Worm (Caenorhabditis elegans) whole organism, L1 larva: ENCODE measurements around the gene try-4.

Experiments
- C16A3.4 ChIP-seq: fragments of 150-350 bp; optimal IDR thresholded peaks from 2 replicates; lab custom pipeline; 2014; ENCODE audit warnings: missing biosample characterization, missing genetic modification characterization
- C34B4.2 ChIP-seq: sonication (generic microtip); optimal IDR thresholded peaks from 2 replicates; lab custom pipeline; 2017; ENCODE audit warnings: mild to moderate bottlenecking, missing genetic modification characterization, missing compliant biosample characterization
- F16B12.6 ChIP-seq: fragments of 150-350 bp; optimal IDR thresholded peaks from 2 replicates; lab custom pipeline; 2014; ENCODE audit warnings: missing biosample characterization, missing genetic modification characterization
- Y116A8C.19 ChIP-seq: sonication (generic microtip); optimal IDR thresholded peaks from 2 replicates; lab custom pipeline; 2016; ENCODE audit warnings: missing compliant biosample characterization, missing genetic modification characterization, borderline replicate concordance
- aha-1 ChIP-seq: fragments of 150-350 bp; optimal IDR thresholded peaks from 2 replicates; lab custom pipeline; 2014; ENCODE audit warnings: missing biosample characterization, missing genetic modification characterization
- aly-2 ChIP-seq: fragments of 150-350 bp; optimal IDR thresholded peaks from 2 replicates; lab custom pipeline; 2014; ENCODE audit warnings: missing biosample characterization, missing genetic modification characterization
- ama-1 ChIP-seq: fragments of 150-350 bp; optimal IDR thresholded peaks from 2 replicates; lab custom pipeline; 2014
- blmp-1 ChIP-seq: fragments of 150-350 bp; optimal IDR thresholded peaks from 2 replicates; lab custom pipeline; 2014; ENCODE audit warnings: missing biosample characterization, missing genetic modification characterization
- ceh-63 ChIP-seq: fragments of 200-800 bp; sonication (Bioruptor generic); optimal IDR thresholded peaks from 2 replicates; lab custom pipeline; 2018; ENCODE audit warnings: mild to moderate bottlenecking, missing genetic modification characterization, missing compliant biosample characterization
- ceh-8 ChIP-seq: fragments of 200-800 bp; sonication (Bioruptor generic); optimal IDR thresholded peaks from 2 replicates; lab custom pipeline; 2018; ENCODE audit warnings: mild to moderate bottlenecking, missing genetic modification characterization, moderate library complexity, missing compliant biosample characterization
- ceh-82 ChIP-seq, 3 experiments: fragments of 150-350 bp in 1 of 3; sonication (generic microtip) in 2 of 3; optimal IDR thresholded peaks; 2 replicates each; lab custom pipeline; 2014 to 2017; ENCODE audit warnings: missing biosample characterization in 3 of 3, missing genetic modification characterization in 3 of 3
- ceh-90 ChIP-seq: sonication (generic microtip); optimal IDR thresholded peaks from 2 replicates; lab custom pipeline; 2016; ENCODE audit warnings: missing genetic modification characterization, missing compliant biosample characterization
- dpl-1 ChIP-seq, 3 experiments: fragments of 150-350 bp in 2 of 3; sonication (generic microtip) in 1 of 3; optimal IDR thresholded peaks; 2 replicates each; lab custom pipeline; 2014 to 2017; ENCODE audit warnings: missing biosample characterization in 3 of 3, missing genetic modification characterization in 3 of 3, missing genetic modification reagents in 3 of 3
- dsc-1 ChIP-seq: sonication (generic microtip); optimal IDR thresholded peaks from 2 replicates; lab custom pipeline; 2016; ENCODE audit warnings: mild to moderate bottlenecking, missing genetic modification characterization, missing compliant biosample characterization
- elt-2 ChIP-seq: sonication (generic microtip); optimal IDR thresholded peaks from 2 replicates; lab custom pipeline; 2016; ENCODE audit warnings: missing genetic modification characterization, mild to moderate bottlenecking, inconsistent platforms, missing compliant biosample characterization, missing genetic modification reagents
- ets-5 ChIP-seq: fragments of 200-800 bp; sonication (Bioruptor generic); IDR thresholded peaks from 2 replicates; pipeline ENCODE4 v1.3.6; 2022; ENCODE audit warnings: missing genetic modification characterization, missing compliant biosample characterization
- fkh-10 ChIP-seq: sonication (generic microtip); optimal IDR thresholded peaks from 2 replicates; lab custom pipeline; 2017; ENCODE audit warnings: missing biosample characterization, missing genetic modification reagents, missing genetic modification characterization
- fkh-8 ChIP-seq: sonication (generic microtip); optimal IDR thresholded peaks from 2 replicates; lab custom pipeline; 2016; ENCODE audit warnings: mild to moderate bottlenecking, missing genetic modification characterization, missing compliant biosample characterization
- fos-1 ChIP-seq: fragments of 150-350 bp; optimal IDR thresholded peaks from 2 replicates; lab custom pipeline; 2014; ENCODE audit warnings: missing biosample characterization, missing genetic modification characterization
- grh-1 ChIP-seq: fragments of 200-800 bp; sonication (Bioruptor generic); IDR thresholded peaks from 2 replicates; pipeline ENCODE4 v1.3.6; 2022; ENCODE audit warnings: missing genetic modification reagents, missing genetic modification characterization, missing compliant biosample characterization
- isw-1 ChIP-seq: fragments of 200-800 bp; sonication (Bioruptor generic); IDR thresholded peaks from 2 replicates; pipeline ENCODE4 v1.3.6; 2022; ENCODE audit warnings: missing genetic modification characterization, missing compliant biosample characterization
- jun-1 ChIP-seq: fragments of 150-350 bp; optimal IDR thresholded peaks from 2 replicates; lab custom pipeline; 2014; ENCODE audit warnings: missing biosample characterization, missing genetic modification reagents, missing genetic modification characterization
- lin-13 ChIP-seq: fragments of 150-350 bp; optimal IDR thresholded peaks from 2 replicates; lab custom pipeline; 2014; ENCODE audit warnings: missing biosample characterization, missing genetic modification reagents, missing genetic modification characterization
- lin-14 ChIP-seq: fragments of 200-800 bp; sonication (Bioruptor generic); optimal IDR thresholded peaks from 2 replicates; lab custom pipeline; 2018; ENCODE audit warnings: mild to moderate bottlenecking, missing genetic modification characterization, moderate library complexity, missing compliant biosample characterization
- lir-3 ChIP-seq: sonication (generic microtip); optimal IDR thresholded peaks from 2 replicates; lab custom pipeline; 2016; ENCODE audit warnings: mild to moderate bottlenecking, missing genetic modification characterization, moderate library complexity, missing compliant biosample characterization; ENCODE audit not compliant: poor library complexity
- mef-2 ChIP-seq: fragments of 150-350 bp; optimal IDR thresholded peaks from 2 replicates; lab custom pipeline; 2014; ENCODE audit warnings: missing biosample characterization, missing genetic modification characterization
- mep-1 ChIP-seq: fragments of 150-350 bp; optimal IDR thresholded peaks from 2 replicates; lab custom pipeline; 2014; ENCODE audit warnings: missing biosample characterization, missing genetic modification characterization
- nhr-19 ChIP-seq: fragments of 200-800 bp; sonication (Bioruptor generic); conservative IDR thresholded peaks from 2 replicates; pipeline ENCODE4 v1.3.6; 2022; ENCODE audit warnings: missing genetic modification characterization, missing compliant biosample characterization
- nhr-20 ChIP-seq: sonication (generic microtip); optimal IDR thresholded peaks from 2 replicates; lab custom pipeline; 2016; ENCODE audit warnings: mild to moderate bottlenecking, missing genetic modification characterization, missing compliant biosample characterization
- nhr-237 ChIP-seq: fragments of 150-350 bp; optimal IDR thresholded peaks from 2 replicates; lab custom pipeline; 2014; ENCODE audit warnings: missing biosample characterization, missing genetic modification characterization
- nhr-28 ChIP-seq: fragments of 150-350 bp; optimal IDR thresholded peaks from 2 replicates; lab custom pipeline; 2014; ENCODE audit warnings: missing biosample characterization, missing genetic modification characterization
- nhr-47 ChIP-seq: sonication (generic microtip); optimal IDR thresholded peaks from 2 replicates; lab custom pipeline; 2016; ENCODE audit warnings: mild to moderate bottlenecking, missing genetic modification characterization, moderate library complexity, missing compliant biosample characterization
- nhr-71 ChIP-seq: sonication (generic microtip); optimal IDR thresholded peaks from 2 replicates; lab custom pipeline; 2016; ENCODE audit warnings: mild to moderate bottlenecking, missing genetic modification characterization, moderate library complexity, missing compliant biosample characterization
- nhr-76 ChIP-seq: sonication (generic microtip); optimal IDR thresholded peaks from 2 replicates; lab custom pipeline; 2017; ENCODE audit warnings: missing biosample characterization, missing genetic modification characterization
- nhr-85 ChIP-seq: sonication (generic microtip); peaks from one replicate; lab custom pipeline; 2016; ENCODE audit warnings: missing genetic modification characterization, inconsistent platforms, missing compliant biosample characterization
- nhr-90 ChIP-seq: sonication (generic microtip); optimal IDR thresholded peaks from 2 replicates; lab custom pipeline; 2016; ENCODE audit warnings: mild to moderate bottlenecking, missing genetic modification characterization, missing compliant biosample characterization; ENCODE audit not compliant: poor library complexity
- pag-3 ChIP-seq: sonication (generic microtip); optimal IDR thresholded peaks from 2 replicates; lab custom pipeline; 2017; ENCODE audit warnings: missing genetic modification characterization, mild to moderate bottlenecking, missing compliant biosample characterization, antibody characterized with exemption, borderline replicate concordance; ENCODE audit not compliant: insufficient read depth
- pax-3 ChIP-seq: fragments of 200-800 bp; sonication (Bioruptor generic); optimal IDR thresholded peaks from 2 replicates; lab custom pipeline; 2018; ENCODE audit warnings: mild to moderate bottlenecking, missing genetic modification characterization, moderate library complexity, missing compliant biosample characterization
- rnt-1 ChIP-seq: sonication (generic microtip); optimal IDR thresholded peaks from 2 replicates; lab custom pipeline; 2016; ENCODE audit warnings: mild to moderate bottlenecking, missing genetic modification characterization, moderate library complexity, missing compliant biosample characterization
- skn-1 ChIP-seq: fragments of 150-350 bp; optimal IDR thresholded peaks from 2 replicates; lab custom pipeline; 2014; ENCODE audit warnings: missing biosample characterization, missing genetic modification characterization
- snpc-4 ChIP-seq: fragments of 150-350 bp; optimal IDR thresholded peaks from 2 replicates; lab custom pipeline; 2014; ENCODE audit warnings: missing biosample characterization, missing genetic modification characterization
- snu-23 ChIP-seq: sonication (generic microtip); optimal IDR thresholded peaks from 2 replicates; lab custom pipeline; 2016; ENCODE audit warnings: missing genetic modification characterization, missing compliant biosample characterization
- sup-37 ChIP-seq: fragments of 200-800 bp; sonication (Bioruptor generic); optimal IDR thresholded peaks from 2 replicates; lab custom pipeline; 2018; ENCODE audit warnings: mild to moderate bottlenecking, missing genetic modification characterization, missing compliant biosample characterization
- swsn-7 ChIP-seq: sonication (generic microtip); optimal IDR thresholded peaks from 2 replicates; lab custom pipeline; 2016; ENCODE audit warnings: missing genetic modification characterization, missing compliant biosample characterization
- tbx-2 ChIP-seq: sonication (generic microtip); optimal IDR thresholded peaks from 2 replicates; lab custom pipeline; 2016; ENCODE audit warnings: missing genetic modification characterization, missing compliant biosample characterization
- tlp-1 ChIP-seq: fragments of 150-350 bp; optimal IDR thresholded peaks from 2 replicates; lab custom pipeline; 2014; ENCODE audit warnings: missing biosample characterization, missing genetic modification characterization
- xbp-1 ChIP-seq: sonication (generic microtip); optimal IDR thresholded peaks from 2 replicates; lab custom pipeline; 2016; ENCODE audit warnings: missing genetic modification characterization, missing compliant biosample characterization
- ztf-4 ChIP-seq: fragments of 150-350 bp; optimal IDR thresholded peaks from 2 replicates; lab custom pipeline; 2014; ENCODE audit warnings: missing biosample characterization, missing genetic modification characterization

Gene try-4

DNA sequence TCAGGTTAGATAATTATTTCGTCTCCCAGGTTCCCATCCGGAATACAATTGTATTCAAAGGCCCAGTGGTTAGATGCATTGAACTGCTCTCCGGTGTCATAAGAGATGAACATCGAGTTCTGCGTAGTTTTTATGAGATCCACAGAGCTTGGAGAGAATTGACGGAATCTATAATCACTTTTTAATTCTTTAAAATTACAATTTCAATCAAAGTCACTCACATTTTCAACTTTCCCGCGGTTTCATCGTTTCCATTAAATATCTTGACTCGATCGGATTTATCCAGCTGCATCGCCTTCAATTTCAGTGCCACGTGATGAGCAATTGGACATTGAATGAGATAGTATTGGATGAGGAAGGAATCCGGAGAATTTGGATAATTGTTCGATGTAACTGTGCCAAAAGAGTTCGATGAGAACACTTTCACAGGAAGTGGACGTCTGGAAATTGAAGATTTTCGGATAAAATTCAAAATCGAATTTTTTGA, 13.2 kb downstream of the try-4 start:
- TF ChIP-seq fkh-8 (no peak), nhr-85 (tag; lab: Kevin White, UChicago) (peak; percentile 23), nhr-71 (tag; lab: Kevin White, UChicago) (peak; percentile 28), dsc-1 (tag; lab: Kevin White, UChicago) (peak; percentile 16), jun-1 (no peak), lin-14 (GFP tag; lab: Kevin White, UChicago) (no peak), fos-1 (no peak), snu-23 (GFP tag; lab: Kevin White, UChicago) (peak; percentile 24), swsn-7 (tag; lab: Kevin White, UChicago) (peak; percentile 8), tbx-2 (no peak), grh-1 (GFP tag; lab: Robert Waterston, UW) (no peak), tlp-1 (no peak), nhr-47 (tag; lab: Kevin White, UChicago) (peak; percentile 33), aly-2 (tag; lab: Kevin White, UChicago) (peak; percentile 87), blmp-1 (tag; lab: Kevin White, UChicago) (no peak), ama-1 (peak; percentile 91), nhr-20 (peak; percentile 9), nhr-90 (tag; lab: Kevin White, UChicago) (no peak)

DNA sequence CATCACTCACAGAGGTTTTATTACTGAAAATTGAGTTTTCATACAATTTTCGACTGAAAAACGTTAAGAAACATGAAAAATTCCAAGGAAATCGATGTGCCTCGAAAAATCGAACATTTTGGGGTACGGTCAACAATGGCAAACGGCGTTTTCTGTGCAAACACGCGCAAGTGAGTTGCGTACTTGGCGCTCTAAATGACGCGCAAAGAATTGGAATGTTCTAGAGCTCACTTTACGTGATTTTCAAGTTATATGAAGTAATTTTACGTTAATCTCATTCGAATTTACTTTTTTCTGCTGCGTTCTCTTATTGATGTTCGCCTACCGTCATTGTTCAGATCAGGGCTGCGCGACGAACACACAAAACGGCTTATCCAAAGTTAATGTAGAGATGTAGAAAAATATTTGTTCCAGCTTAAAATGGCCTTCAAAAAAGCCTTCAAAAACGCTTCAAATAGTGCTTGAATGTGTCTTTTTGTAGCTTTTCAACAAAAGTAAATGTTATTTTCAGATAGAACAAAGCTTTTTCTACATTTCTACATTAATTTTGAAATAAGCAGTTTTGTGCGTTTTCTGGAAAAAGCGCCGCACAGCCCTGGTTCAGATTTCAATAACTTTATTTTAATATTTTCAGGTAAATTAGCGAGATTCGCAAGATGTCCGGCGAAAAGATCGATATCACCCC, 15.3 kb downstream of the try-4 start, which contains the start of the genes F31D4.2 and fkb-6:
F31D4.2 (minus strand) TSS at position 23 of the 685 bp plus-strand sequence.
fkb-6 (plus strand) TSS at position 635 of the 685 bp plus-strand sequence.
- TF ChIP-seq nhr-71 (tag; lab: Kevin White, UChicago) (peak; percentile 89), fkh-10 (GFP tag; lab: Kevin White, UChicago) (peak; percentile 49), lin-13 (GFP tag; lab: Kevin White, UChicago) (peak; percentile 66), nhr-76 (tag; lab: Kevin White, UChicago) (no peak), elt-2 (tag; lab: Kevin White, UChicago) (peak; percentile 8), nhr-19 (GFP tag; lab: Robert Waterston, UW) (peak; percentile 84), nhr-28 (tag; lab: Kevin White, UChicago) (no peak), nhr-90 (tag; lab: Kevin White, UChicago) (peak; percentile 73), tlp-1 (no peak), pag-3 (no peak), dpl-1 (GFP tag; optimal IDR thresholded peaks at IDR 0.05; lab: Kevin White, UChicago) (peak; percentile 50 to 71 (median 70)), ets-5 (GFP tag; lab: Robert Waterston, UW) (no peak), nhr-47 (tag; lab: Kevin White, UChicago) (peak; percentile 88), ceh-8 (peak; percentile 20), jun-1 (peak; percentile 81), nhr-85 (tag; lab: Kevin White, UChicago) (peak; percentile 85), sup-37 (GFP tag; lab: Kevin White, UChicago) (no peak), ceh-90 (tag; lab: Kevin White, UChicago) (peak; percentile 19), xbp-1 (tag; lab: Kevin White, UChicago) (peak; percentile 76), mep-1 (peak; percentile 87), C16A3.4 (tag; lab: Kevin White, UChicago) (peak; percentile 84), ceh-82 (tag; optimal IDR thresholded peaks at IDR 0.05; lab: Kevin White, UChicago) (peak; percentile 71 to 84 (median 77)), F16B12.6 (tag; lab: Kevin White, UChicago) (peak; percentile 98), ztf-4 (tag; lab: Kevin White, UChicago) (peak; percentile 51), isw-1 (GFP tag; lab: Robert Waterston, UW) (peak; percentile 73), swsn-7 (tag; lab: Kevin White, UChicago) (peak; percentile 88), Y116A8C.19 (no peak), grh-1 (GFP tag; lab: Robert Waterston, UW) (peak; percentile 38; the same call in 1 of the 2 replicates), aha-1 (tag; lab: Kevin White, UChicago) (peak; percentile 35), ceh-63 (GFP tag; lab: Kevin White, UChicago) (no peak), mef-2 (tag; lab: Kevin White, UChicago) (no peak), skn-1 (no peak), snpc-4 (tag; lab: Kevin White, UChicago) (peak; percentile 57), tbx-2 (peak; percentile 78), pax-3 (tag; lab: Kevin White, UChicago) (peak; percentile 66), fkh-8 (peak; percentile 86), lin-14 (GFP tag; lab: Kevin White, UChicago) (no peak), nhr-237 (tag; lab: Kevin White, UChicago) (peak; percentile 2), rnt-1 (tag; lab: Kevin White, UChicago) (peak; percentile 74), snu-23 (GFP tag; lab: Kevin White, UChicago) (peak; percentile 94), lir-3 (no peak), C34B4.2 (tag; lab: Kevin White, UChicago) (no peak)
